Worm (Caenorhabditis elegans) whole organism, late embryonic: ENCODE results near the gene H06I04.3.

ENCODE experiments used
- K02D7.2 ChIP-seq: sonication (generic microtip); optimal IDR thresholded peaks from 2 replicates; lab custom pipeline; 2017; ENCODE audit warnings: mild to moderate bottlenecking, missing genetic modification characterization, missing compliant biosample characterization
- T23F11.4 ChIP-seq: fragments of 200-800 bp; sonication (Bioruptor generic); optimal IDR thresholded peaks from 2 replicates; lab custom pipeline; 2018; ENCODE audit warnings: mild to moderate bottlenecking, missing genetic modification characterization, missing compliant biosample characterization
- ahr-1 ChIP-seq: sonication (generic microtip); optimal IDR thresholded peaks from 2 replicates; lab custom pipeline; 2016; ENCODE audit warnings: missing genetic modification characterization, missing compliant biosample characterization
- ama-1 ChIP-seq: fragments of 150-350 bp; optimal IDR thresholded peaks from 2 replicates; lab custom pipeline; 2014
- ceh-14 ChIP-seq: sonication (generic microtip); optimal IDR thresholded peaks from 2 replicates; lab custom pipeline; 2016; ENCODE audit warnings: missing genotype, missing genetic modification characterization, missing compliant biosample characterization
- ceh-48 ChIP-seq: sonication (generic microtip); optimal IDR thresholded peaks from 2 replicates; lab custom pipeline; 2016; ENCODE audit warnings: missing genetic modification characterization, inconsistent platforms, missing compliant biosample characterization
- ceh-6 ChIP-seq: fragments of 200-800 bp; sonication (Bioruptor generic); optimal IDR thresholded peaks from 2 replicates; lab custom pipeline; 2018; ENCODE audit warnings: mild to moderate bottlenecking, missing genetic modification characterization, missing compliant biosample characterization
- ceh-9 ChIP-seq: sonication (generic microtip); optimal IDR thresholded peaks from 2 replicates; lab custom pipeline; 2016; ENCODE audit warnings: mild to moderate bottlenecking, missing genetic modification characterization, inconsistent platforms, missing compliant biosample characterization
- che-1 ChIP-seq: sonication (generic microtip); optimal IDR thresholded peaks from 2 replicates; lab custom pipeline; 2016; ENCODE audit warnings: mild to moderate bottlenecking, missing genetic modification characterization, missing compliant biosample characterization
- dmd-4 ChIP-seq: sonication (generic microtip); optimal IDR thresholded peaks from 2 replicates; lab custom pipeline; 2016; ENCODE audit warnings: borderline replicate concordance, missing genetic modification characterization, missing compliant biosample characterization
- dve-1 ChIP-seq: sonication (generic microtip); optimal IDR thresholded peaks from 2 replicates; lab custom pipeline; 2017; ENCODE audit warnings: antibody characterized with exemption, mild to moderate bottlenecking, missing genetic modification characterization, missing compliant biosample characterization
- elt-2 ChIP-seq: sonication (generic microtip); optimal IDR thresholded peaks from 2 replicates; lab custom pipeline; 2016; ENCODE audit warnings: missing genetic modification reagents, missing genetic modification characterization, missing compliant biosample characterization
- elt-4 ChIP-seq: sonication (generic microtip); optimal IDR thresholded peaks from 2 replicates; lab custom pipeline; 2016; ENCODE audit warnings: missing genetic modification characterization, missing compliant biosample characterization
- ets-4 ChIP-seq: sonication (generic microtip); optimal IDR thresholded peaks from 2 replicates; lab custom pipeline; 2016; ENCODE audit warnings: missing genetic modification characterization, missing compliant biosample characterization
- eyg-1 ChIP-seq: sonication (generic microtip); optimal IDR thresholded peaks from 2 replicates; lab custom pipeline; 2016; ENCODE audit warnings: missing genotype, missing genetic modification characterization, missing compliant biosample characterization
- fkh-6 ChIP-seq: sonication (generic microtip); optimal IDR thresholded peaks from 2 replicates; lab custom pipeline; 2016; ENCODE audit warnings: missing genetic modification characterization, missing compliant biosample characterization
- gmeb-2 ChIP-seq: sonication (generic microtip); optimal IDR thresholded peaks from 2 replicates; lab custom pipeline; 2016; ENCODE audit warnings: missing genetic modification characterization, inconsistent platforms, missing compliant biosample characterization
- hlh-13 ChIP-seq: fragments of 200-800 bp; sonication (Bioruptor generic); optimal IDR thresholded peaks from 2 replicates; lab custom pipeline; 2018; ENCODE audit warnings: mild to moderate bottlenecking, missing genetic modification characterization, missing compliant biosample characterization
- hlh-15 ChIP-seq: sonication (generic microtip); optimal IDR thresholded peaks from 2 replicates; lab custom pipeline; 2016; ENCODE audit warnings: missing genetic modification characterization, missing compliant biosample characterization
- hlh-6 ChIP-seq: sonication (generic microtip); optimal IDR thresholded peaks from 2 replicates; lab custom pipeline; 2016; ENCODE audit warnings: missing genotype, missing genetic modification characterization, missing compliant biosample characterization
- hlh-8 ChIP-seq: sonication (generic microtip); optimal IDR thresholded peaks from 2 replicates; lab custom pipeline; 2016; ENCODE audit warnings: missing genotype, missing genetic modification characterization, missing compliant biosample characterization
- lim-6 ChIP-seq: sonication (generic microtip); optimal IDR thresholded peaks from 2 replicates; lab custom pipeline; 2016; ENCODE audit warnings: missing genetic modification characterization, missing compliant biosample characterization
- lin-11 ChIP-seq: fragments of 200-800 bp; sonication (Bioruptor generic); optimal IDR thresholded peaks from 2 replicates; lab custom pipeline; 2018; ENCODE audit warnings: mild to moderate bottlenecking, missing genetic modification characterization, missing compliant biosample characterization
- madf-2 ChIP-seq: sonication (generic microtip); optimal IDR thresholded peaks from 2 replicates; lab custom pipeline; 2017; ENCODE audit warnings: missing genetic modification characterization, missing compliant biosample characterization
- mec-3 ChIP-seq: sonication (generic microtip); optimal IDR thresholded peaks from 2 replicates; lab custom pipeline; 2016; ENCODE audit warnings: borderline replicate concordance, missing genetic modification characterization, missing compliant biosample characterization
- nfya-1 ChIP-seq: sonication (generic microtip); optimal IDR thresholded peaks from 2 replicates; lab custom pipeline; 2017; ENCODE audit warnings: missing genetic modification characterization, mild to moderate bottlenecking, missing compliant biosample characterization, antibody characterized with exemption, moderate library complexity
- npax-4 ChIP-seq: sonication (generic microtip); optimal IDR thresholded peaks from 2 replicates; lab custom pipeline; 2016; ENCODE audit warnings: missing genetic modification characterization, missing compliant biosample characterization
- pag-3 ChIP-seq: sonication (generic microtip); optimal IDR thresholded peaks from 2 replicates; lab custom pipeline; 2016; ENCODE audit warnings: missing compliant biosample characterization, missing genetic modification characterization, borderline replicate concordance
- pat-9 ChIP-seq: fragments of 200-800 bp; sonication (Bioruptor generic); optimal IDR thresholded peaks from 2 replicates; lab custom pipeline; 2018; ENCODE audit warnings: mild to moderate bottlenecking, missing genetic modification characterization, moderate library complexity, missing compliant biosample characterization
- pax-1 ChIP-seq: fragments of 150-350 bp; optimal IDR thresholded peaks from 2 replicates; lab custom pipeline; 2014; ENCODE audit warnings: missing biosample characterization, missing genetic modification characterization
- pha-4 ChIP-seq: fragments of 150-350 bp; optimal IDR thresholded peaks from 2 replicates; lab custom pipeline; 2018; ENCODE audit warnings: missing biosample characterization, missing genetic modification reagents, missing genetic modification characterization
- pros-1 ChIP-seq: fragments of 150-350 bp; optimal IDR thresholded peaks from 2 replicates; lab custom pipeline; 2014; ENCODE audit warnings: missing biosample characterization, missing genetic modification reagents, missing genetic modification characterization
- rnt-1 ChIP-seq: sonication (generic microtip); optimal IDR thresholded peaks from 2 replicates; lab custom pipeline; 2016; ENCODE audit warnings: missing genetic modification characterization, missing compliant biosample characterization
- sox-2 ChIP-seq: fragments of 200-800 bp; sonication (Bioruptor generic); IDR thresholded peaks from 2 replicates; pipeline ENCODE4 v1.3.6; 2022; ENCODE audit warnings: missing genetic modification reagents, missing genetic modification characterization, missing compliant biosample characterization
- syd-9 ChIP-seq: sonication (generic microtip); optimal IDR thresholded peaks from 2 replicates; lab custom pipeline; 2016; ENCODE audit warnings: mild to moderate bottlenecking, missing genetic modification characterization, moderate library complexity, missing compliant biosample characterization
- tbx-2 ChIP-seq: sonication (generic microtip); optimal IDR thresholded peaks from 2 replicates; lab custom pipeline; 2016; ENCODE audit warnings: missing genetic modification characterization, missing compliant biosample characterization
- ttx-3 ChIP-seq: sonication (generic microtip); optimal IDR thresholded peaks from 2 replicates; lab custom pipeline; 2016; ENCODE audit warnings: missing genetic modification reagents, missing genetic modification characterization, missing compliant biosample characterization
- unc-3 ChIP-seq, 2 experiments: fragments of 200-800 bp in 1 of 2; sonication (Bioruptor generic) in 1 of 2; sonication (generic microtip) in 1 of 2; conservative IDR thresholded peaks in 1 of 2; optimal IDR thresholded peaks in 1 of 2; 2 replicates each; pipeline versions ENCODE4 v1.3.6 to Lab custom; 2016 to 2022; ENCODE audit warnings: missing compliant biosample characterization in 2 of 2, missing genetic modification characterization in 2 of 2, missing genetic modification reagents in 1 of 2
- unc-86 ChIP-seq: sonication (generic microtip); optimal IDR thresholded peaks from 2 replicates; lab custom pipeline; 2016; ENCODE audit warnings: missing genetic modification characterization, missing compliant biosample characterization

The H06I04.3 gene

ce11 chrIII:3066769-3067168 is 3.6 kb upstream of the H06I04.3 start:
- TF ChIP-seq elt-4 (tag; lab: Kevin White, UChicago) (no peak), mec-3 (tag; lab: Kevin White, UChicago) (no peak), ceh-9 (tag; lab: Kevin White, UChicago) (no peak), hlh-13 (GFP tag; lab: Kevin White, UChicago) (no peak), pat-9 (tag; lab: Kevin White, UChicago) (no peak), lin-11 (tag; lab: Kevin White, UChicago) (no peak), hlh-15 (tag; lab: Kevin White, UChicago) (no peak), rnt-1 (tag; lab: Kevin White, UChicago) (no peak), sox-2 (GFP tag; lab: Robert Waterston, UW) (no peak), ttx-3 (no peak)

ce11 chrIII:3067909-3068455 is 2.3 kb upstream of the H06I04.3 start, which contains the start of gene ubl-1:
TSS of gene ubl-1 (plus strand) at chrIII:3068310.
- TF ChIP-seq T23F11.4 (no peak), unc-86 (tag; lab: Kevin White, UChicago) (no peak), dve-1 (tag; lab: Kevin White, UChicago) (peak; percentile 27), hlh-13 (GFP tag; lab: Kevin White, UChicago) (no peak), pros-1 (tag; lab: Kevin White, UChicago) (peak; percentile 21), hlh-6 (tag; lab: Kevin White, UChicago) (no peak), K02D7.2 (tag; lab: Kevin White, UChicago) (no peak), pag-3 (tag; lab: Kevin White, UChicago) (no peak), ceh-9 (tag; lab: Kevin White, UChicago) (no peak), tbx-2 (tag; lab: Kevin White, UChicago) (peak; percentile 10), pax-1 (tag; lab: Kevin White, UChicago) (peak; percentile 72), pat-9 (tag; lab: Kevin White, UChicago) (no peak), dmd-4 (no peak), nfya-1 (tag; lab: Kevin White, UChicago) (peak; percentile 80), npax-4 (tag; lab: Kevin White, UChicago) (no peak), ets-4 (tag; lab: Kevin White, UChicago) (peak; percentile 20), elt-4 (tag; lab: Kevin White, UChicago) (no peak), lim-6 (tag; lab: Kevin White, UChicago) (no peak), elt-2 (peak; percentile 27), ceh-48 (tag; lab: Kevin White, UChicago) (no peak), syd-9 (no peak)
- TF ChIP-seq, all 69 proteins: peak for 7

ce11 chrIII:3069101-3069500 is 1.2 kb upstream of the H06I04.3 start:
- no peak for TF ChIP-seq rnt-1 (tag; lab: Kevin White, UChicago)
- no peak for TF ChIP-seq fkh-6
- no peak for TF ChIP-seq pat-9 (tag; lab: Kevin White, UChicago)
- TF ChIP-seq sox-2 (GFP tag; lab: Robert Waterston, UW): no peak
- TF ChIP-seq pha-4 (tag; lab: Kevin White, UChicago): no peak
- TF ChIP-seq madf-2 (tag; lab: Kevin White, UChicago): no peak
- no peak for TF ChIP-seq unc-86 (tag; lab: Kevin White, UChicago)
- TF ChIP-seq syd-9: no peak
- no peak for TF ChIP-seq mec-3 (tag; lab: Kevin White, UChicago)

- TF ChIP-seq gmeb-2 (tag; lab: Kevin White, UChicago): no peak
- no peak for TF ChIP-seq ceh-14
- peak; percentile 12 for TF ChIP-seq ceh-48 (tag; lab: Kevin White, UChicago)
Observed at ce11 chrIII:3086471-3086870, 16.1 kb downstream of the H06I04.3 start, which contains the start of gene sft-1. TSS of gene sft-1 (plus strand) at chrIII:3086671.

ce11 chrIII:3091572-3091971 is 21.2 kb downstream of the H06I04.3 start, which contains the start of gene ccep-135:
TSS of gene ccep-135 (plus strand) at chrIII:3091872.
- no peak for TF ChIP-seq K02D7.2 (tag; lab: Kevin White, UChicago)
- no peak for TF ChIP-seq hlh-8
- TF ChIP-seq npax-4 (tag; lab: Kevin White, UChicago): no peak
- no peak for TF ChIP-seq ceh-14
- no peak for TF ChIP-seq ahr-1
- TF ChIP-seq eyg-1 (tag; lab: Kevin White, UChicago): no peak
- no peak for TF ChIP-seq ama-1 (lab: Kevin White, UChicago)
- no peak for TF ChIP-seq unc-86 (tag; lab: Kevin White, UChicago)
- no peak for TF ChIP-seq che-1 (tag; lab: Kevin White, UChicago)
- no peak for TF ChIP-seq ceh-6 (GFP tag; lab: Kevin White, UChicago)
- no peak for TF ChIP-seq ceh-9 (tag; lab: Kevin White, UChicago)
- no peak for TF ChIP-seq unc-3 (GFP tag; conservative IDR thresholded peaks at IDR 0.05; lab: Robert Waterston, UW)
- TF ChIP-seq unc-3 (tag; optimal IDR thresholded peaks at IDR 0.05; lab: Kevin White, UChicago): no peak
- TF ChIP-seq dmd-4: no peak
